Worm (Caenorhabditis elegans) whole organism, early embryonic: ENCODE measurements around the gene tmem-17.

Experiments used
- B0310.2 ChIP-seq: sonication (generic microtip); optimal IDR thresholded peaks from 2 replicates; lab custom pipeline; 2016; ENCODE audit warnings: mild to moderate bottlenecking, missing genetic modification characterization, missing compliant biosample characterization
- F13C5.2 ChIP-seq: sonication (generic microtip); optimal IDR thresholded peaks from 2 replicates; lab custom pipeline; 2017; ENCODE audit warnings: mild to moderate bottlenecking, missing genetic modification characterization, inconsistent platforms, missing compliant biosample characterization
- ama-1 ChIP-seq: fragments of 150-350 bp; optimal IDR thresholded peaks from 2 replicates; lab custom pipeline; 2014
- ets-7 ChIP-seq: sonication (generic microtip); optimal IDR thresholded peaks from 2 replicates; lab custom pipeline; 2016; ENCODE audit warnings: missing genotype, missing genetic modification characterization, missing compliant biosample characterization
- hmbx-1 ChIP-seq: sonication (generic microtip); optimal IDR thresholded peaks from 2 replicates; lab custom pipeline; 2016; ENCODE audit warnings: mild to moderate bottlenecking, missing genetic modification characterization, missing compliant biosample characterization
- hmg-4 ChIP-seq: fragments of 200-800 bp; sonication (Bioruptor generic); optimal IDR thresholded peaks from 2 replicates; lab custom pipeline; 2018; ENCODE audit warnings: mild to moderate bottlenecking, missing genetic modification characterization, missing compliant biosample characterization
- pes-1 ChIP-seq: fragments of 200-800 bp; sonication (Bioruptor generic); IDR thresholded peaks from 2 replicates; pipeline ENCODE4 v1.3.6; 2022; ENCODE audit warnings: missing genetic modification reagents, missing genetic modification characterization, missing compliant biosample characterization
- tbx-37 ChIP-seq: fragments of 200-800 bp; sonication (Bioruptor generic); conservative IDR thresholded peaks from 2 replicates; pipeline ENCODE4 v1.3.6; 2022; ENCODE audit warnings: missing genetic modification reagents, missing genetic modification characterization, missing compliant biosample characterization

DNA sequence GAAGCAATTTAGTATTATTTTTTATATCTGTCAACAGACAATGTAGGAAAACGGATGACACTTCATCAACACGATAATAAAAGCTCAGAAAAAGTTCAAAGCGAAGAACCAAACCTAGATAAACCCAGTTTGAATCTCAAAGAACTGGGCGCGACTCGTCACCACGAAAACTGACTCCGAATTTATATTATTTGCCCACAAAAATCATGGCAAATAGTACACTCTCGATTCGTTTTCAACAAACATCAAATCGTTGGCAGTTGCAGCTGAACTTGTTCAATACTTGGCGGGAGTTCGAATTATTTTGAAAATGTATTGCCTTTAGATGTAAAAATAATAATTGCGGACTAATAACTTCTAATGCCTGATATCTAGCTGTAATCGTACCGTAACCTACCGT is 13.0 kb downstream of the tmem-17 start:
- TF ChIP-seq B0310.2 (tag; lab: Kevin White, UChicago) (no peak), tbx-37 (no peak), ama-1 (lab: Kevin White, UChicago) (no peak), ets-7 (tag; lab: Kevin White, UChicago) (no peak), F13C5.2 (no peak), hmg-4 (GFP tag; lab: Kevin White, UChicago) (no peak), hmbx-1 (no peak), pes-1 (GFP tag; lab: Robert Waterston, UW) (no peak)
